Worm (Caenorhabditis elegans): ENCODE data around the gene cash-1.

Gene cash-1

ce11 chrV:10317294-10317693 is 44.8 kb upstream of the cash-1 start, which contains the start of gene asps-1:
Gene asps-1 (minus strand): TSS chrV:10317394.
- TF ChIP-seq snpc-1.1 (tag; optimal IDR thresholded peaks at IDR 0.05; ENCODE audit: insufficient read depth): no peak

ce11 chrV:10319434-10319833 is 42.6 kb upstream of the cash-1 start, which contains the start of gene B0024.11:
Gene B0024.11 (minus strand): TSS chrV:10319534.
- TF ChIP-seq ceh-40 (GFP tag; IDR thresholded peaks at IDR 0.05) (no peak), ets-4 (GFP tag; optimal IDR thresholded peaks at IDR 0.05) (no peak), aptf-3 (GFP tag; IDR thresholded peaks at IDR 0.05) (no peak), fkh-3 (tag; optimal IDR thresholded peaks at IDR 0.05) (no peak), hmg-20 (GFP tag; IDR thresholded peaks at IDR 0.05) (no peak), nfya-2 (GFP tag; IDR thresholded peaks at IDR 0.05) (no peak), dpff-1 (tag; optimal IDR thresholded peaks at IDR 0.05) (no peak), rec-8 (tag; optimal IDR thresholded peaks at IDR 0.05) (no peak), hlh-26 (GFP tag; conservative IDR thresholded peaks at IDR 0.05) (no peak), tbx-9 (tag; optimal IDR thresholded peaks at IDR 0.05; ENCODE audit: borderline replicate concordance) (no peak), F10E7.11 (tag; optimal IDR thresholded peaks at IDR 0.05) (no peak), mel-28 (tag; optimal IDR thresholded peaks at IDR 0.05; ENCODE audit: borderline replicate concordance) (no peak), let-607 (tag; optimal IDR thresholded peaks at IDR 0.05) (no peak), mxl-1 (tag; optimal IDR thresholded peaks at IDR 0.05) (no peak), sdz-38 (tag; optimal IDR thresholded peaks at IDR 0.05) (no peak), Y53G8AR.9 (GFP tag; conservative IDR thresholded peaks at IDR 0.05) (no peak), Y79H2A.3 (GFP tag; conservative IDR thresholded peaks at IDR 0.05) (no peak), hlh-12 (tag; optimal IDR thresholded peaks at IDR 0.05) (no peak)

ce11 chrV:10320101-10320761 is 41.8 kb upstream of the cash-1 start, which contains the start of the genes gna-1 and B0024.13:
Gene gna-1 (minus strand): TSS chrV:10320151.
Gene B0024.13 (plus strand): TSS chrV:10320711.
- no peak for TF ChIP-seq egrh-3 (GFP tag; IDR thresholded peaks at IDR 0.05)
- TF ChIP-seq F33H1.4 (GFP tag; IDR thresholded peaks at IDR 0.05): peak; percentile 33; the same call in 1 of the 2 replicates
- no peak for TF ChIP-seq nhr-27 (tag; optimal IDR thresholded peaks at IDR 0.05)
- TF ChIP-seq snpc-3.4 (tag; optimal IDR thresholded peaks at IDR 0.05): peak; percentile 30
- no peak for TF ChIP-seq cebp-1 (GFP tag; IDR thresholded peaks at IDR 0.05)
- no peak for TF ChIP-seq cebp-1 (tag; optimal IDR thresholded peaks at IDR 0.05)
- no peak for TF ChIP-seq xnd-1 (tag; optimal IDR thresholded peaks at IDR 0.05)
- no peak for TF ChIP-seq attf-3 (GFP tag; conservative IDR thresholded peaks at IDR 0.05)
- TF ChIP-seq ceh-100 (GFP tag; IDR thresholded peaks at IDR 0.05): no peak
- TF ChIP-seq B0336.3 (GFP tag; IDR thresholded peaks at IDR 0.05): no peak
- TF ChIP-seq lin-26 (GFP tag; IDR thresholded peaks at IDR 0.05): no peak
- TF ChIP-seq lir-1 (GFP tag; conservative IDR thresholded peaks at IDR 0.05): peak; percentile 56; the same call in 1 of the 2 replicates
- TF ChIP-seq ztf-3 (GFP tag; optimal IDR thresholded peaks at IDR 0.05): no peak
- TF ChIP-seq F57C9.4 (tag; optimal IDR thresholded peaks at IDR 0.05): no peak
- TF ChIP-seq tbx-9 (tag; optimal IDR thresholded peaks at IDR 0.05; ENCODE audit: borderline replicate concordance): no peak
- TF ChIP-seq nhr-80 (tag; optimal IDR thresholded peaks at IDR 0.05): no peak
- TF ChIP-seq pbrm-1 (GFP tag; IDR thresholded peaks at IDR 0.05): 0 out of 2 replicates have a peak, but pooled peaks have one; percentile 26
- TF ChIP-seq bed-2 (GFP tag; IDR thresholded peaks at IDR 0.05): peak; percentile 53; the same call in 1 of the 2 replicates
- TF ChIP-seq lsy-27 (tag; optimal IDR thresholded peaks at IDR 0.05; ENCODE audit: borderline replicate concordance, insufficient read depth): no peak
- TF ChIP-seq unc-130 (GFP tag; optimal IDR thresholded peaks at IDR 0.05): peak; percentile 47
- no peak for TF ChIP-seq sdz-38 (tag; optimal IDR thresholded peaks at IDR 0.05)
- TF ChIP-seq ztf-26 (tag; optimal IDR thresholded peaks at IDR 0.05): no peak
- no peak for TF ChIP-seq K12H6.12 (tag; optimal IDR thresholded peaks at IDR 0.05)
- no peak for TF ChIP-seq nhr-179 (tag; optimal IDR thresholded peaks at IDR 0.05)
- TF ChIP-seq unc-62 (GFP tag; optimal IDR thresholded peaks at IDR 0.05): no peak
- no peak for TF ChIP-seq F23B12.7 (tag; optimal IDR thresholded peaks at IDR 0.05; ENCODE audit: insufficient read depth)
- no peak for TF ChIP-seq F49E8.2 (tag; optimal IDR thresholded peaks at IDR 0.05; ENCODE audit: insufficient read depth)
- TF ChIP-seq hsf-1 (GFP tag; IDR thresholded peaks at IDR 0.05): no peak

All from whole organism, young adult.